Worm (Caenorhabditis elegans) whole organism, young adult: ENCODE data around the gene kap-1.

ENCODE experiments used
- B0019.2 ChIP-seq: fragments of 200-800 bp; sonication (Bioruptor generic); conservative IDR thresholded peaks from 2 replicates; pipeline ENCODE4 v1.3.6; 2022; ENCODE audit warnings: missing genetic modification reagents, missing genetic modification characterization, missing compliant biosample characterization
- B0261.1 ChIP-seq: sonication (generic microtip); optimal IDR thresholded peaks from 2 replicates; lab custom pipeline; 2016; ENCODE audit warnings: mild to moderate bottlenecking, missing genetic modification characterization, moderate library complexity, missing compliant biosample characterization
- B0336.3 ChIP-seq: fragments of 200-800 bp; sonication (Bioruptor generic); IDR thresholded peaks from 2 replicates; pipeline ENCODE4 v1.3.6; 2022; ENCODE audit warnings: missing genetic modification characterization, missing compliant biosample characterization
- C17E4.6 ChIP-seq: fragments of 200-800 bp; sonication (Bioruptor generic); IDR thresholded peaks from 2 replicates; pipeline ENCODE4 v1.3.6; 2022; ENCODE audit warnings: missing genetic modification reagents, missing genetic modification characterization, missing compliant biosample characterization
- F55B11.4 ChIP-seq: sonication (generic microtip); optimal IDR thresholded peaks from 2 replicates; lab custom pipeline; 2016; ENCODE audit warnings: missing compliant biosample characterization, missing genetic modification characterization, borderline replicate concordance; ENCODE audit not compliant: insufficient read depth
- F57A8.1 ChIP-seq: fragments of 200-800 bp; sonication (Bioruptor generic); optimal IDR thresholded peaks from 2 replicates; lab custom pipeline; 2018; ENCODE audit warnings: mild to moderate bottlenecking, missing genetic modification characterization, moderate library complexity, missing compliant biosample characterization
- Y53F4B.3 ChIP-seq: fragments of 200-800 bp; sonication (Bioruptor generic); IDR thresholded peaks from 2 replicates; pipeline ENCODE4 v1.3.6; 2022; ENCODE audit warnings: missing genetic modification reagents, missing genetic modification characterization, missing compliant biosample characterization
- ZK185.1 ChIP-seq: sonication (generic microtip); optimal IDR thresholded peaks from 2 replicates; lab custom pipeline; 2016; ENCODE audit warnings: mild to moderate bottlenecking, missing genetic modification characterization, missing compliant biosample characterization; ENCODE audit not compliant: poor library complexity, severe bottlenecking
- ama-1 ChIP-seq, 3 experiments: fragments of 150-350 bp in 1 of 3; sonication (generic microtip) in 2 of 3; optimal IDR thresholded peaks; 2 replicates each; lab custom pipeline; 2014 to 2018; ENCODE audit warnings: missing biosample characterization in 2 of 3, missing genetic modification characterization in 2 of 3, missing genetic modification reagents in 2 of 3
- aptf-3 ChIP-seq: fragments of 200-800 bp; sonication (Bioruptor generic); IDR thresholded peaks from 2 replicates; pipeline ENCODE4 v1.3.6; 2022; ENCODE audit warnings: missing genetic modification characterization, missing compliant biosample characterization
- atf-7 ChIP-seq: sonication (generic microtip); optimal IDR thresholded peaks from 2 replicates; lab custom pipeline; 2017; ENCODE audit warnings: mild to moderate bottlenecking, missing genetic modification characterization, missing compliant biosample characterization
- ceh-91 ChIP-seq: fragments of 200-800 bp; sonication (Bioruptor generic); IDR thresholded peaks from 2 replicates; pipeline ENCODE4 v1.3.6; 2022; ENCODE audit warnings: missing genetic modification reagents, missing genetic modification characterization, missing compliant biosample characterization
- chd-7 ChIP-seq: sonication (generic microtip); optimal IDR thresholded peaks from 2 replicates; lab custom pipeline; 2016; ENCODE audit warnings: mild to moderate bottlenecking, missing genetic modification characterization, moderate library complexity, missing compliant biosample characterization
- die-1 ChIP-seq: sonication (generic microtip); optimal IDR thresholded peaks from 2 replicates; lab custom pipeline; 2016; ENCODE audit warnings: missing genotype, mild to moderate bottlenecking, missing genetic modification characterization, missing compliant biosample characterization
- dox-1 ChIP-seq: fragments of 200-800 bp; sonication (Bioruptor generic); IDR thresholded peaks from 2 replicates; pipeline ENCODE4 v1.3.6; 2022; ENCODE audit warnings: missing genetic modification reagents, missing genetic modification characterization, missing compliant biosample characterization
- egrh-3 ChIP-seq: fragments of 200-800 bp; sonication (Bioruptor generic); IDR thresholded peaks from 2 replicates; pipeline ENCODE4 v1.3.6; 2022; ENCODE audit warnings: missing genetic modification reagents, missing genetic modification characterization, missing compliant biosample characterization
- him-1 ChIP-seq: sonication (generic microtip); optimal IDR thresholded peaks from 2 replicates; lab custom pipeline; 2016; ENCODE audit warnings: missing genotype, missing genetic modification reagents, missing genetic modification characterization, missing compliant biosample characterization
- hmg-20 ChIP-seq: fragments of 200-800 bp; sonication (Bioruptor generic); IDR thresholded peaks from 2 replicates; pipeline ENCODE4 v1.3.6; 2022; ENCODE audit warnings: missing genetic modification reagents, missing genetic modification characterization, missing compliant biosample characterization
- let-526 ChIP-seq: fragments of 200-800 bp; sonication (Bioruptor generic); IDR thresholded peaks from 2 replicates; pipeline ENCODE4 v1.3.6; 2022; ENCODE audit warnings: missing genetic modification reagents, missing genetic modification characterization, missing compliant biosample characterization
- lin-40 ChIP-seq: sonication (generic microtip); optimal IDR thresholded peaks from 2 replicates; lab custom pipeline; 2016; ENCODE audit warnings: missing genetic modification characterization, mild to moderate bottlenecking, missing compliant biosample characterization, missing genotype, missing genetic modification reagents
- lsy-27 ChIP-seq: sonication (generic microtip); optimal IDR thresholded peaks from 2 replicates; lab custom pipeline; 2017; ENCODE audit warnings: missing genetic modification characterization, mild to moderate bottlenecking, missing compliant biosample characterization, antibody characterized with exemption, missing genotype, borderline replicate concordance; ENCODE audit not compliant: insufficient read depth
- madf-6 ChIP-seq: fragments of 200-800 bp; sonication (Bioruptor generic); IDR thresholded peaks from 2 replicates; pipeline ENCODE4 v1.3.6; 2022; ENCODE audit warnings: missing genetic modification reagents, missing genetic modification characterization, missing compliant biosample characterization
- mel-28 ChIP-seq: sonication (generic microtip); optimal IDR thresholded peaks from 2 replicates; lab custom pipeline; 2016; ENCODE audit warnings: borderline replicate concordance, mild to moderate bottlenecking, missing genetic modification characterization, missing compliant biosample characterization
- mxl-1 ChIP-seq: sonication (generic microtip); optimal IDR thresholded peaks from 2 replicates; lab custom pipeline; 2016; ENCODE audit warnings: missing genetic modification characterization, missing compliant biosample characterization
- nfya-1 ChIP-seq: sonication (generic microtip); optimal IDR thresholded peaks from 2 replicates; lab custom pipeline; 2017; ENCODE audit warnings: antibody characterized with exemption, missing compliant biosample characterization, missing genetic modification characterization, borderline replicate concordance; ENCODE audit not compliant: insufficient read depth
- nhr-80 ChIP-seq: sonication (generic microtip); optimal IDR thresholded peaks from 2 replicates; lab custom pipeline; 2016; ENCODE audit warnings: missing genetic modification characterization, missing compliant biosample characterization
- nhr-90 ChIP-seq: sonication (generic microtip); optimal IDR thresholded peaks from 2 replicates; lab custom pipeline; 2016; ENCODE audit warnings: missing genotype, mild to moderate bottlenecking, missing genetic modification characterization, missing compliant biosample characterization
- pbrm-1 ChIP-seq: fragments of 200-800 bp; sonication (Bioruptor generic); IDR thresholded peaks from 2 replicates; pipeline ENCODE4 v1.3.6; 2022; ENCODE audit warnings: missing genetic modification reagents, missing genetic modification characterization, missing compliant biosample characterization
- pha-4 ChIP-seq: fragments of 150-350 bp; sonication (generic microtip); optimal IDR thresholded peaks from 2 replicates; lab custom pipeline; 2014; ENCODE audit warnings: missing biosample characterization, missing genetic modification reagents, missing genetic modification characterization
- rec-8 ChIP-seq, 2 experiments: sonication (generic microtip); optimal IDR thresholded peaks; 2 replicates each; lab custom pipeline; 2016; ENCODE audit warnings: mild to moderate bottlenecking in 2 of 2, missing genetic modification characterization in 2 of 2, missing genetic modification reagents in 2 of 2, missing genotype in 2 of 2, missing biosample characterization in 1 of 2, missing compliant biosample characterization in 1 of 2, moderate library complexity in 1 of 2
- snpc-1.3 ChIP-seq: sonication (generic microtip); optimal IDR thresholded peaks from 2 replicates; lab custom pipeline; 2017; ENCODE audit warnings: missing genetic modification characterization, mild to moderate bottlenecking, missing compliant biosample characterization, antibody characterized with exemption, moderate library complexity, missing genotype, missing genetic modification reagents; ENCODE audit not compliant: insufficient read depth
- tbp1 ChIP-seq: fragments of 200-800 bp; sonication (Bioruptor generic); optimal IDR thresholded peaks from 2 replicates; lab custom pipeline; 2018; ENCODE audit warnings: mild to moderate bottlenecking, missing genetic modification characterization, missing compliant biosample characterization
- unc-130 ChIP-seq: sonication (generic microtip); optimal IDR thresholded peaks from 2 replicates; lab custom pipeline; 2016; ENCODE audit warnings: missing genetic modification reagents, missing genetic modification characterization, missing compliant biosample characterization
- unc-62 ChIP-seq: fragments of 150-350 bp; optimal IDR thresholded peaks from 2 replicates; lab custom pipeline; 2014; ENCODE audit warnings: missing biosample characterization, missing genetic modification reagents, missing genetic modification characterization
- ztf-18 ChIP-seq: sonication (generic microtip); optimal IDR thresholded peaks from 2 replicates; lab custom pipeline; 2016; ENCODE audit warnings: missing genotype, mild to moderate bottlenecking, missing genetic modification characterization, missing compliant biosample characterization

kap-1 gene

DNA sequence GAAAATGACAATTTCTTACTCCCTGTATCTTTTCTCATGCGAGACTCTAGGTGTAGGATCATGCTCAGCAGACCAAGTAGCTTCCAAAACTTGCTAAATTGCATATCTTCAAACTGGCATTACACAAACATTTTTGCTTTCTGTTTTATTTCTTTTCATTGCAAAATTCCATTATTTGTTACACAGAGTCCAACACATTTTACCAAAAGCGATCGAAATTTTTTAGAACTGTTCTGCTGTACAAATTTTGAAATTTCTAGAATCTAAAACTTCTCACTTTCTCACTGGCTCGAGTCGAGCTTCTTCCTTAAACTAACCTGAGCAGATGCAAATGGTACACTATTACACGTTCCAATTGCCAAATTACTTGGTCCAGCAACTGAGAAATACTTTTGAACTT, 24.2 kb upstream of the kap-1 start:
- TF ChIP-seq B0019.2 (GFP tag; lab: Robert Waterston, UW), result no peak
- no peak for TF ChIP-seq snpc-1.3 (tag; lab: Kevin White, UChicago)
- TF ChIP-seq tbp1, result no peak
- no peak for TF ChIP-seq ZK185.1 (tag; lab: Kevin White, UChicago)
- no peak for TF ChIP-seq Y53F4B.3 (GFP tag; lab: Robert Waterston, UW)
- TF ChIP-seq him-1 (tag; lab: Kevin White, UChicago), result no peak
- no peak for TF ChIP-seq mel-28
- no peak for TF ChIP-seq aptf-3 (GFP tag; lab: Robert Waterston, UW)
- TF ChIP-seq C17E4.6 (GFP tag; lab: Robert Waterston, UW), result no peak

DNA sequence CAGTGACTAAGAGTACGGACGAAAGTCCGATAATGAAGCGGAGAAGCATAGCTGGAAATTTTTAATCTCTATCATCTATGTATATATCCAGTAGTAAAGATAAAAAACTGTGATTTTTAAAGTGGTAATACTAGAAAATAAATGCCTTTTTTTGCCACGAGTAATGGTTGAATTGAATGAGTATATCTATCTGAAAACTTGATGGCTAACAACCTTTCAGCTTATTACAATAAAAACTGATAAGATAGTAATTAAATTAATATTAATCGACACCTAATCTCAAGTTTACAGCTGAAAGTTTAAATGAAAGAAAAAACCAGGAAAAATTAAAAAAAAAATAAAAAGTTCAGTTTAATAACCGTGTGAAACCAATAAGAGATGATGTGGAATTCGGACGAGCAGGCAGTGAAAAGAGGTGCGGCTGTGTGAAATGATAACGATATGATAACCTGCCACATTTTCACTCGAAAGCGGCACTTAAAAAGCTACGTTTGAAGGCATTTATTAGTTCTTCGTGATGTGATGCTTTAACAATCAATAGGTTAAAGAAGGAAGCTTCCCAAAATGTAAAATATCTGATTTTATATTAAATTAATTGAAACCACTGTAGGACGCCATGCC, 23.6 kb upstream of the kap-1 start, which contains the start of gene nspg-6:
Gene nspg-6, minus strand, starts transcription at position 51 of the 621 bp plus-strand sequence.
- TF ChIP-seq hmg-20 (GFP tag; lab: Robert Waterston, UW) (no peak), nhr-80 (tag; lab: Kevin White, UChicago) (peak; percentile 75), lsy-27 (tag; lab: Kevin White, UChicago) (no peak), unc-130 (no peak)

DNA sequence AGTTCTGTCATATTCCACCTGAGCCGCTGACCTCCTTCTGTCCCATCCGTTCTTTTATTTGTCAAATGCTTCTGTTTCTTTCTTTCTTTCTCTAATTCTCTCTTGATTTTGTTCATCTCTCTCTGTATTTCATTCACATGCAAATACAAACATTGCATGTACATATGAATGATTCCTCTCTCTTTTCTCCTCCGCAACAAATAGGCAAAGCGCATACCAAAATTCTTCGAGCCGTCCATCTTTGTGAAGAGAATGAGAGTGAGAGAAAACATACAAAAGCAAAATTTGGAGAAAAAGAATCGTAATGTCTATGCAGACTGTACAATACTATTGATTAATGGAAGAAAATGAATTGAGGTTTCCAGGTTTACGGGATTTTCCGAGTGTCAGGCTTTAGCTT, 21.3 kb upstream of the kap-1 start:
- TF ChIP-seq let-526 (no peak), nhr-80 (tag; lab: Kevin White, UChicago) (peak; percentile 63)

ce11 chrIII:7319390-7319789, 19.2 kb upstream of the kap-1 start, which contains the start of gene F56C9.8:
F56C9.8 (minus strand) TSS chrIII:7319509.
- TF ChIP-seq nhr-80 (tag; lab: Kevin White, UChicago), result peak; percentile 30
- TF ChIP-seq B0261.1 (tag; lab: Kevin White, UChicago), result no peak

- no peak for TF ChIP-seq B0336.3 (GFP tag; lab: Robert Waterston, UW)
- TF ChIP-seq nhr-90, result no peak
- no peak for TF ChIP-seq dox-1 (GFP tag; lab: Robert Waterston, UW)
- peak; percentile 7 for TF ChIP-seq pha-4
- TF ChIP-seq, all 124 proteins: peak for 1
Measured at ce11 chrIII:7322018-7322417, 16.6 kb upstream of the kap-1 start.

- TF ChIP-seq B0019.2 (GFP tag; lab: Robert Waterston, UW) (no peak), mxl-1 (tag; lab: Kevin White, UChicago) (no peak), nhr-80 (tag; lab: Kevin White, UChicago) (peak; percentile 24), F55B11.4 (tag; lab: Kevin White, UChicago) (no peak), egrh-3 (GFP tag; lab: Robert Waterston, UW) (no peak), F57A8.1 (GFP tag; lab: Kevin White, UChicago) (no peak), ztf-18 (tag; lab: Kevin White, UChicago) (no peak)
Measured at ce11 chrIII:7323331-7323730, 15.3 kb upstream of the kap-1 start.

- TF ChIP-seq rec-8 (tag; optimal IDR thresholded peaks at IDR 0.05; lab: Kevin White, UChicago) (no peak), aptf-3 (GFP tag; lab: Robert Waterston, UW) (no peak), snpc-1.3 (tag; lab: Kevin White, UChicago) (no peak), B0261.1 (tag; lab: Kevin White, UChicago) (no peak), atf-7 (tag; lab: Kevin White, UChicago) (peak; percentile 27), madf-6 (GFP tag; lab: Robert Waterston, UW) (0 out of 2 replicates have a peak, but pooled peaks have one; percentile 34), ceh-91 (no peak), lin-40 (tag; lab: Kevin White, UChicago) (peak; percentile 18), chd-7 (tag; lab: Kevin White, UChicago) (peak; percentile 52), pbrm-1 (GFP tag; lab: Robert Waterston, UW) (no peak), die-1 (no peak), nfya-1 (tag; lab: Kevin White, UChicago) (no peak), unc-62 (no peak), ama-1 (optimal IDR thresholded peaks at IDR 0.05; lab: Kevin White, UChicago) (peak; percentile 51), ama-1 (GFP tag; optimal IDR thresholded peaks at IDR 0.05; lab: Kevin White, UChicago) (no peak)
Measured at ce11 chrIII:7329155-7329732, 9.4 kb upstream of the kap-1 start, which contains the start of gene lab-2. lab-2 (minus strand) TSS chrIII:7329607.
